Worm (Caenorhabditis elegans) whole organism, L4 larva: ENCODE measurements around the gene clec-78.

Source experiments
- D1046.2 ChIP-seq: fragments of 200-800 bp; sonication (Bioruptor generic); IDR thresholded peaks from 2 replicates; pipeline ENCODE4 v1.3.6; 2022; ENCODE audit warnings: missing genetic modification characterization, missing compliant biosample characterization
- F49E8.2 ChIP-seq: sonication (generic microtip); optimal IDR thresholded peaks from 2 replicates; lab custom pipeline; 2016; ENCODE audit warnings: missing compliant biosample characterization, mild to moderate bottlenecking, missing genetic modification characterization, borderline replicate concordance
- R02D3.7 ChIP-seq: fragments of 150-350 bp; sonication (generic microtip); optimal IDR thresholded peaks from 3 replicates; lab custom pipeline; 2014; ENCODE audit warnings: missing biosample characterization, missing genetic modification characterization
- T20F7.1 ChIP-seq: fragments of 200-800 bp; sonication (Bioruptor generic); optimal IDR thresholded peaks from 2 replicates; lab custom pipeline; 2018; ENCODE audit warnings: mild to moderate bottlenecking, missing genetic modification characterization, missing compliant biosample characterization
- T26A8.4 ChIP-seq: fragments of 200-800 bp; sonication (Bioruptor generic); IDR thresholded peaks from 2 replicates; pipeline ENCODE4 v1.3.6; 2022; ENCODE audit warnings: missing genetic modification characterization, missing compliant biosample characterization
- Y105C5A.15 ChIP-seq: fragments of 200-800 bp; sonication (Bioruptor generic); IDR thresholded peaks from 2 replicates; pipeline ENCODE4 v1.3.6; 2022; ENCODE audit warnings: missing genetic modification characterization, missing compliant biosample characterization
- ZK337.2 ChIP-seq: fragments of 200-800 bp; sonication (Bioruptor generic); IDR thresholded peaks from 2 replicates; pipeline ENCODE4 v1.3.6; 2022; ENCODE audit warnings: missing genetic modification reagents, missing genetic modification characterization, missing compliant biosample characterization
- ama-1 ChIP-seq: fragments of 150-350 bp; optimal IDR thresholded peaks from 2 replicates; lab custom pipeline; 2014; ENCODE audit warnings: inconsistent platforms, mixed read lengths
- ceh-20 ChIP-seq: fragments of 200-800 bp; sonication (Bioruptor generic); IDR thresholded peaks from 2 replicates; pipeline ENCODE4 v1.3.6; 2022; ENCODE audit warnings: missing genetic modification reagents, missing genetic modification characterization, missing compliant biosample characterization
- ceh-28 ChIP-seq: fragments of 150-350 bp; optimal IDR thresholded peaks from 2 replicates; lab custom pipeline; 2014; ENCODE audit warnings: missing biosample characterization, missing genetic modification reagents, missing genetic modification characterization
- daf-16 ChIP-seq, 3 experiments: sonication (generic microtip); optimal IDR thresholded peaks; 2 replicates each; lab custom pipeline; 2016 to 2017; ENCODE audit warnings: missing genetic modification characterization in 3 of 3, missing genetic modification reagents in 3 of 3, mild to moderate bottlenecking in 2 of 3, missing compliant biosample characterization in 2 of 3, missing biosample characterization in 1 of 3, moderate library complexity in 1 of 3
- duxl-1 ChIP-seq: sonication (generic microtip); optimal IDR thresholded peaks from 2 replicates; lab custom pipeline; 2016; ENCODE audit warnings: mild to moderate bottlenecking, missing genetic modification characterization, moderate library complexity, missing compliant biosample characterization; ENCODE audit not compliant: poor library complexity
- hif-1 ChIP-seq, 2 experiments: sonication (generic microtip); optimal IDR thresholded peaks; 2 replicates each; lab custom pipeline; 2016 to 2017; ENCODE audit warnings: missing compliant biosample characterization in 2 of 2, missing genetic modification characterization in 2 of 2, missing genetic modification reagents in 2 of 2, missing genotype in 2 of 2, mild to moderate bottlenecking in 1 of 2
- jun-1 ChIP-seq: fragments of 150-350 bp; optimal IDR thresholded peaks from 2 replicates; lab custom pipeline; 2014; ENCODE audit warnings: missing biosample characterization, missing genetic modification reagents, missing genetic modification characterization
- lin-38 ChIP-seq: fragments of 200-800 bp; sonication (Bioruptor generic); IDR thresholded peaks from 2 replicates; pipeline ENCODE4 v1.3.6; 2022; ENCODE audit warnings: missing genetic modification reagents, missing genetic modification characterization, missing compliant biosample characterization
- lin-39 ChIP-seq: fragments of 150-350 bp; optimal IDR thresholded peaks from 2 replicates; lab custom pipeline; 2014; ENCODE audit warnings: missing biosample characterization, missing genetic modification reagents, missing genetic modification characterization
- lir-3 ChIP-seq: sonication (generic microtip); optimal IDR thresholded peaks from 2 replicates; lab custom pipeline; 2016; ENCODE audit warnings: mild to moderate bottlenecking, missing genetic modification characterization, missing compliant biosample characterization
- lsy-2 ChIP-seq, 2 experiments: fragments of 150-350 bp in 1 of 2; sonication (generic microtip) in 1 of 2; optimal IDR thresholded peaks; 2 replicates each; lab custom pipeline; 2014 to 2017; ENCODE audit warnings: missing biosample characterization in 2 of 2, missing genetic modification characterization in 2 of 2
- madf-9 ChIP-seq: fragments of 200-800 bp; sonication (Bioruptor generic); conservative IDR thresholded peaks from 2 replicates; pipeline ENCODE4 v1.3.6; 2022; ENCODE audit warnings: missing genetic modification reagents, missing genetic modification characterization, missing compliant biosample characterization
- mdl-1 ChIP-seq, 2 experiments: fragments of 150-350 bp in 1 of 2; sonication (generic microtip) in 1 of 2; optimal IDR thresholded peaks; 2 replicates each; lab custom pipeline; 2014 to 2017; ENCODE audit warnings: missing biosample characterization in 2 of 2, missing genetic modification characterization in 2 of 2
- mdt-29 ChIP-seq: fragments of 200-800 bp; sonication (Bioruptor generic); IDR thresholded peaks from 2 replicates; pipeline ENCODE4 v1.3.6; 2022; ENCODE audit warnings: missing genetic modification reagents, missing genetic modification characterization, missing compliant biosample characterization
- mep-1 ChIP-seq: fragments of 150-350 bp; sonication (generic microtip); optimal IDR thresholded peaks from 3 replicates; lab custom pipeline; 2014; ENCODE audit warnings: missing biosample characterization, missing genetic modification characterization
- mxl-3 ChIP-seq: fragments of 200-800 bp; sonication (Bioruptor generic); optimal IDR thresholded peaks from 2 replicates; lab custom pipeline; 2018; ENCODE audit warnings: mild to moderate bottlenecking, missing genetic modification characterization, missing compliant biosample characterization
- nhr-10 ChIP-seq: fragments of 150-350 bp; optimal IDR thresholded peaks from 2 replicates; lab custom pipeline; 2014; ENCODE audit warnings: missing biosample characterization, missing genetic modification characterization
- nhr-102 ChIP-seq: sonication (generic microtip); optimal IDR thresholded peaks from 2 replicates; lab custom pipeline; 2016; ENCODE audit warnings: mild to moderate bottlenecking, missing genetic modification characterization, moderate library complexity, missing compliant biosample characterization
- nhr-111 ChIP-seq: fragments of 200-800 bp; sonication (Bioruptor generic); optimal IDR thresholded peaks from 2 replicates; lab custom pipeline; 2018; ENCODE audit warnings: mild to moderate bottlenecking, missing genetic modification characterization, missing compliant biosample characterization
- nhr-237 ChIP-seq: sonication (generic microtip); optimal IDR thresholded peaks from 2 replicates; lab custom pipeline; 2017; ENCODE audit warnings: missing biosample characterization, missing genetic modification characterization
- nhr-28 ChIP-seq: fragments of 150-350 bp; optimal IDR thresholded peaks from 2 replicates; lab custom pipeline; 2014; ENCODE audit warnings: missing biosample characterization, missing genetic modification characterization
- nhr-48 ChIP-seq: sonication (generic microtip); optimal IDR thresholded peaks from 2 replicates; lab custom pipeline; 2016; ENCODE audit warnings: mild to moderate bottlenecking, missing genetic modification characterization, missing compliant biosample characterization
- nhr-77 ChIP-seq: fragments of 150-350 bp; optimal IDR thresholded peaks from 2 replicates; lab custom pipeline; 2014; ENCODE audit warnings: missing biosample characterization, missing genetic modification characterization
- php-3 ChIP-seq: fragments of 200-800 bp; sonication (Bioruptor generic); IDR thresholded peaks from 2 replicates; pipeline ENCODE4 v1.3.6; 2022; ENCODE audit warnings: missing genetic modification reagents, missing genetic modification characterization, missing compliant biosample characterization
- rbr-2 ChIP-seq: sonication (generic microtip); optimal IDR thresholded peaks from 2 replicates; lab custom pipeline; 2016; ENCODE audit warnings: missing genotype, missing genetic modification characterization, missing compliant biosample characterization
- saeg-2 ChIP-seq: fragments of 200-800 bp; sonication (Bioruptor generic); IDR thresholded peaks from 2 replicates; pipeline ENCODE4 v1.3.6; 2022; ENCODE audit warnings: missing genetic modification reagents, missing genetic modification characterization, missing compliant biosample characterization
- snpc-1.2 ChIP-seq: fragments of 200-800 bp; sonication (Bioruptor generic); IDR thresholded peaks from 2 replicates; pipeline ENCODE4 v1.3.6; 2022; ENCODE audit warnings: missing genetic modification reagents, missing genetic modification characterization, missing compliant biosample characterization
- spr-1 ChIP-seq: sonication (generic microtip); optimal IDR thresholded peaks from 2 replicates; lab custom pipeline; 2016; ENCODE audit warnings: mild to moderate bottlenecking, missing genetic modification characterization, missing compliant biosample characterization
- tag-97 ChIP-seq: fragments of 200-800 bp; sonication (Bioruptor generic); IDR thresholded peaks from 2 replicates; pipeline ENCODE4 v1.3.6; 2022; ENCODE audit warnings: missing genetic modification characterization, missing compliant biosample characterization
- tra-1 ChIP-seq: fragments of 200-800 bp; sonication (Bioruptor generic); IDR thresholded peaks from 2 replicates; pipeline ENCODE4 v1.3.6; 2022; ENCODE audit warnings: missing genetic modification reagents, missing genetic modification characterization, missing compliant biosample characterization
- unc-39 ChIP-seq: sonication (generic microtip); optimal IDR thresholded peaks from 2 replicates; lab custom pipeline; 2017; ENCODE audit warnings: missing biosample characterization, missing genetic modification characterization
- unc-62 ChIP-seq, 3 experiments: fragments of 150-350 bp in 1 of 3; sonication (generic microtip); optimal IDR thresholded peaks in 2 of 3; peaks in 1 of 3; 1 replicate in 1 of 3; 2 replicates in 2 of 3; lab custom pipeline; 2014 to 2017; ENCODE audit warnings: missing biosample characterization in 3 of 3, missing genetic modification characterization in 3 of 3, missing genetic modification reagents in 3 of 3, missing genotype in 1 of 3
- zfp-3 ChIP-seq: fragments of 200-800 bp; sonication (Bioruptor generic); conservative IDR thresholded peaks from 2 replicates; pipeline ENCODE4 v1.3.6; 2022; ENCODE audit warnings: missing genetic modification reagents, missing genetic modification characterization, missing compliant biosample characterization
- zip-2 ChIP-seq: fragments of 150-350 bp; optimal IDR thresholded peaks from 2 replicates; lab custom pipeline; 2014; ENCODE audit warnings: missing biosample characterization, missing genetic modification characterization

clec-78 gene

DNA sequence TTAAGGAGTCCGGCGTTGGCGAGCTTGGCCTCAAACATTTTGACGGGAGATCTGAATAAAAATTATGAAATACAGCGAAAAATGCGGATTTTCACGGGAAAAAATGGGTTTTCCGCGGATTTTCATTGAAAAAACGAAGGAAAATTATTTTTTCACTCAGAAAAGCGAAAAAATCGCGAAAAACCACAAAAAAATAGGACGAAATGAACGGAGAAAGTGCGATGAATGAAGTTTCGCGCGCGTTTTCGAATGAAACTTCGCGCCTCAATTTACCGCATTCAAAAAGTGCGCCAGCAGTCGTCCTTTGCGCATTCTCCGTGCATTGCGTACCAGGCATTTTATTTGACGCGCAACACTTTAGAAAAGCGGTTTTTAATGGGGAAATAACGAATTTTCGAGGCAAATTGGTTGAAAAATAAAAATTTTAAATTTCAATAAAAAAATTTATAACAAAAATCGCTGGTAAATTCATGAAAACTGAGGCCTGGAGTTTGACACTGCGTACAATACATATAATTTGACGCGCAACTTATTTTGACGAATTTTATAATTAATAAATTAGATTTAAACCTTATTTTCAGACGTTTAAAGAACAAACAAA is 60.6 kb downstream of the clec-78 start, which contains the start of gene pcn-1 (continued):
- TF ChIP-seq mdt-29 (GFP tag; lab: Robert Waterston, UW) (peak; percentile 86), unc-62 (GFP tag; optimal IDR thresholded peaks at IDR 0.05 in 1 of 2; lab: Kevin White, UChicago) (peak in 1 of 2 experiments; percentile 97), unc-62 (tag; optimal IDR thresholded peaks at IDR 0.05; lab: Kevin White, UChicago) (no peak), D1046.2 (GFP tag; lab: Robert Waterston, UW) (peak; percentile 64; the same call in 1 of the 2 replicates), hif-1 (tag; optimal IDR thresholded peaks at IDR 0.05; lab: Kevin White, UChicago) (peak; percentile 80 to 87), ama-1 (lab: Kevin White, UChicago) (peak; percentile 70), lin-38 (peak; percentile 94), ZK337.2 (GFP tag; lab: Robert Waterston, UW) (peak; percentile 67), snpc-1.2 (GFP tag; lab: Robert Waterston, UW) (peak; percentile 85), mep-1 (tag; lab: Kevin White, UChicago) (peak; percentile 93), tra-1 (GFP tag; lab: Robert Waterston, UW) (peak; percentile 86), R02D3.7 (no peak), F49E8.2 (tag; lab: Kevin White, UChicago) (peak; percentile 96), ceh-28 (tag; lab: Kevin White, UChicago) (no peak), zfp-3 (GFP tag; lab: Robert Waterston, UW) (peak; percentile 94), nhr-237 (tag; lab: Kevin White, UChicago) (no peak), jun-1 (tag; lab: Kevin White, UChicago) (peak; percentile 85), mdl-1 (tag; optimal IDR thresholded peaks at IDR 0.05; lab: Kevin White, UChicago) (peak in 1 of 2 experiments; percentile 12), daf-16 (GFP tag; optimal IDR thresholded peaks at IDR 0.05; lab: Kevin White, UChicago) (peak; percentile 42 to 90), daf-16 (tag; optimal IDR thresholded peaks at IDR 0.05; lab: Kevin White, UChicago) (peak; percentile 31), ceh-20 (GFP tag; lab: Robert Waterston, UW) (peak; percentile 93), lir-3 (tag; lab: Kevin White, UChicago) (peak; percentile 53), nhr-28 (peak; percentile 63), tag-97 (GFP tag; lab: Robert Waterston, UW) (no peak), nhr-77 (tag; lab: Kevin White, UChicago) (peak; percentile 89), nhr-48 (tag; lab: Kevin White, UChicago) (peak; percentile 86), saeg-2 (GFP tag; lab: Robert Waterston, UW) (peak; percentile 89), T20F7.1 (GFP tag; lab: Kevin White, UChicago) (no peak), T26A8.4 (peak; percentile 93), duxl-1 (tag; lab: Kevin White, UChicago) (peak; percentile 87), php-3 (GFP tag; lab: Robert Waterston, UW) (peak; percentile 87), nhr-111 (GFP tag; lab: Kevin White, UChicago) (peak; percentile 57), nhr-102 (peak; percentile 96), unc-39 (tag; lab: Kevin White, UChicago) (no peak), lin-39 (tag; lab: Kevin White, UChicago) (no peak), nhr-10 (tag; lab: Kevin White, UChicago) (no peak), spr-1 (tag; lab: Kevin White, UChicago) (peak; percentile 93), rbr-2 (tag; lab: Kevin White, UChicago) (peak; percentile 96), mxl-3 (GFP tag; lab: Kevin White, UChicago) (peak; percentile 36), Y105C5A.15 (GFP tag; lab: Robert Waterston, UW) (0 out of 2 replicates have a peak, but pooled peaks have one; percentile 43), madf-9 (GFP tag; lab: Robert Waterston, UW) (peak; percentile 86), lsy-2 (tag; optimal IDR thresholded peaks at IDR 0.05; lab: Kevin White, UChicago) (peak; percentile 68 to 96), zip-2 (peak; percentile 62)
